Fruit fly (Drosophila melanogaster) whole organism: Measurements from ENCODE around the gene cpx.

Experiments
- EcR ChIP-seq, 2 experiments: fragments of >200 bp; optimal IDR thresholded peaks; 2 replicates each; lab custom pipeline; 2017; ENCODE audit warnings: missing biosample characterization in 2 of 2, missing genetic modification characterization in 2 of 2, missing genetic modification reagents in 2 of 2
- pan ChIP-seq: fragments of >200 bp; optimal IDR thresholded peaks from 2 replicates; lab custom pipeline; 2017
- psq ChIP-seq: fragments of >200 bp; optimal IDR thresholded peaks from 2 replicates; lab custom pipeline; 2017
- usp ChIP-seq: fragments of >200 bp; optimal IDR thresholded peaks from 2 replicates; lab custom pipeline; 2017; ENCODE audit warnings: missing biosample characterization, missing genetic modification characterization, mixed read lengths

dm6 chr3R:4252943-4253342 is 27.1 kb upstream of the cpx start, which contains the start of gene CG14644:
- no peak for TF ChIP-seq pan
- no peak for TF ChIP-seq psq (lab: Kevin White, UChicago)
- TF ChIP-seq usp (GFP tag; lab: Kevin White, UChicago): no peak
- TF ChIP-seq EcR (GFP tag; optimal IDR thresholded peaks at IDR 0.05; lab: Kevin White, UChicago): no peak
